Fruit fly (Drosophila melanogaster) whole organism, embryonic: ENCODE results near the gene Tg.
A peak's percentile ranks its signal among the peaks of the same experiment; 100 is the strongest.

Experiments used
- Bgb ChIP-seq: fragments of 200-800 bp; sonication (Bioruptor generic); IDR thresholded peaks from 2 replicates; pipeline ENCODE4 v1.3.6; 2022; ENCODE audit warnings: missing biosample characterization, missing genetic modification characterization; ENCODE audit not compliant: partially characterized antibody
- CG10959 ChIP-seq: fragments of 200-800 bp; sonication (Bioruptor generic); IDR thresholded peaks from 2 replicates; pipeline ENCODE4 v1.3.6; 2022; ENCODE audit warnings: missing biosample characterization, missing genetic modification characterization
- CG11247 ChIP-seq: fragments of 200-800 bp; sonication (Bioruptor generic); IDR thresholded peaks from 2 replicates; pipeline ENCODE4 v1.3.6; 2022; ENCODE audit warnings: missing biosample characterization, missing genetic modification characterization
- CG12071 ChIP-seq: fragments of 200-800 bp; sonication (Bioruptor generic); optimal IDR thresholded peaks from 3 replicates; lab custom pipeline; 2018; ENCODE audit warnings: missing biosample characterization, mild to moderate bottlenecking, missing genetic modification characterization
- CG12155 ChIP-seq: fragments of 200-800 bp; sonication (Bioruptor generic); optimal IDR thresholded peaks from 3 replicates; lab custom pipeline; 2016; ENCODE audit warnings: missing biosample characterization, missing genetic modification characterization
- CG13287 ChIP-seq: fragments of 200-800 bp; sonication (Bioruptor generic); IDR thresholded peaks from 2 replicates; pipeline ENCODE4 v1.3.6; 2022; ENCODE audit warnings: missing biosample characterization, missing genetic modification characterization; ENCODE audit not compliant: partially characterized antibody
- CG17612 ChIP-seq: fragments of 200-800 bp; sonication (Bioruptor generic); IDR thresholded peaks from 2 replicates; pipeline ENCODE4 v1.3.6; 2022; ENCODE audit warnings: missing biosample characterization, missing genetic modification characterization
- CG2129 ChIP-seq: fragments of 200-800 bp; sonication (Bioruptor generic); IDR thresholded peaks from 2 replicates; pipeline ENCODE4 v1.3.6; 2022; ENCODE audit warnings: missing biosample characterization, missing genetic modification characterization; ENCODE audit not compliant: partially characterized antibody
- CG34224 ChIP-seq: fragments of 200-800 bp; sonication (Bioruptor generic); IDR thresholded peaks from 3 replicates; pipeline ENCODE4 v1.3.6; 2022; ENCODE audit warnings: missing biosample characterization, missing genetic modification characterization; ENCODE audit not compliant: partially characterized antibody
- CG34376 ChIP-seq: fragments of 200-800 bp; sonication (Bioruptor generic); optimal IDR thresholded peaks from 2 replicates; lab custom pipeline; 2018; ENCODE audit warnings: missing biosample characterization, mild to moderate bottlenecking, missing genetic modification characterization
- CG34422 ChIP-seq: fragments of 200-800 bp; sonication (Bioruptor generic); IDR thresholded peaks from 3 replicates; pipeline ENCODE4 v1.3.6; 2022; ENCODE audit warnings: missing biosample characterization, missing genetic modification characterization
- CG43689 ChIP-seq: fragments of 200-800 bp; sonication (Bioruptor generic); IDR thresholded peaks from 2 replicates; pipeline ENCODE4 v1.3.6; 2022; ENCODE audit warnings: missing biosample characterization, missing genetic modification characterization
- CG5245 ChIP-seq: fragments of 200-800 bp; sonication (Bioruptor generic); optimal IDR thresholded peaks from 3 replicates; lab custom pipeline; 2016; ENCODE audit warnings: missing biosample characterization, missing genetic modification characterization
- CG7372 ChIP-seq: fragments of 200-800 bp; sonication (Bioruptor generic); IDR thresholded peaks from 2 replicates; pipeline ENCODE4 v1.3.6; 2022; ENCODE audit warnings: missing biosample characterization, missing genetic modification characterization
- CG9932 ChIP-seq: fragments of 200-800 bp; sonication (Bioruptor generic); IDR thresholded peaks from 2 replicates; pipeline ENCODE4 v1.3.6; 2022; ENCODE audit warnings: missing biosample characterization, missing genetic modification characterization
- CkIIα-i1 ChIP-seq: fragments of 200-800 bp; sonication (Bioruptor generic); IDR thresholded peaks from 2 replicates; pipeline ENCODE4 v1.3.6; 2022; ENCODE audit warnings: missing biosample characterization, missing genetic modification characterization
- D ChIP-seq, 2 experiments: fragments of 200-800 bp in 1 of 2; fragments of >200 bp in 1 of 2; sonication (Bioruptor generic) in 1 of 2; optimal IDR thresholded peaks; 2 replicates in 1 of 2; 3 replicates in 1 of 2; lab custom pipeline; 2017; ENCODE audit warnings: mild to moderate bottlenecking in 1 of 2, missing biosample characterization in 1 of 2, missing genetic modification characterization in 1 of 2, missing genetic modification reagents in 1 of 2
- Dek ChIP-seq: fragments of 200-800 bp; sonication (Bioruptor generic); optimal IDR thresholded peaks from 3 replicates; lab custom pipeline; 2019; ENCODE audit warnings: missing biosample characterization, mild to moderate bottlenecking, missing genetic modification characterization, moderate library complexity
- Dll ChIP-seq: fragments of 200-800 bp; sonication (Bioruptor generic); IDR thresholded peaks from 4 replicates; pipeline ENCODE4 v1.3.6; 2022; ENCODE audit warnings: missing biosample characterization, missing genetic modification characterization; ENCODE audit not compliant: partially characterized antibody
- Med ChIP-seq: fragments of 200-800 bp; sonication (Bioruptor generic); peaks from one replicate; lab custom pipeline; 2016; ENCODE audit warnings: missing biosample characterization, missing genetic modification characterization, mild to moderate bottlenecking, inconsistent platforms, moderate library complexity
- NFAT ChIP-seq: fragments of 200-800 bp; sonication (Bioruptor generic); IDR thresholded peaks from 2 replicates; pipeline ENCODE4 v1.3.6; 2022; ENCODE audit warnings: missing biosample characterization, missing genetic modification characterization
- Nf-YC ChIP-seq: fragments of 200-800 bp; optimal IDR thresholded peaks from 3 replicates; lab custom pipeline; 2019; ENCODE audit warnings: missing biosample characterization, mild to moderate bottlenecking, missing genetic modification characterization, moderate library complexity
- Scr ChIP-seq: fragments of 200-800 bp; sonication (Bioruptor generic); IDR thresholded peaks from 2 replicates; pipeline ENCODE4 v1.3.6; 2022; ENCODE audit warnings: missing biosample characterization, missing genetic modification characterization; ENCODE audit not compliant: partially characterized antibody
- Sry-δ ChIP-seq: fragments of 200-800 bp; sonication (Bioruptor generic); optimal IDR thresholded peaks from 2 replicates; lab custom pipeline; 2016; ENCODE audit warnings: missing biosample characterization, missing genetic modification characterization
- amos ChIP-seq: fragments of 200-800 bp; sonication (Bioruptor generic); IDR thresholded peaks from 2 replicates; pipeline ENCODE4 v1.3.6; 2022; ENCODE audit warnings: missing biosample characterization, missing genetic modification characterization; ENCODE audit not compliant: partially characterized antibody
- bbx ChIP-seq: fragments of 200-800 bp; sonication (Bioruptor generic); IDR thresholded peaks from 2 replicates; pipeline ENCODE4 v1.3.6; 2022; ENCODE audit warnings: missing biosample characterization, missing genetic modification characterization; ENCODE audit not compliant: partially characterized antibody
- bsh ChIP-seq, 2 experiments: fragments of 200-800 bp; sonication (Bioruptor generic); optimal IDR thresholded peaks; 2 replicates each; lab custom pipeline; 2017 to 2018; ENCODE audit warnings: mild to moderate bottlenecking in 2 of 2, missing biosample characterization in 2 of 2, missing genetic modification characterization in 2 of 2, moderate library complexity in 1 of 2
- dmrt11E ChIP-seq: fragments of 200-800 bp; sonication (Bioruptor generic); optimal IDR thresholded peaks from 3 replicates; lab custom pipeline; 2018; ENCODE audit warnings: missing biosample characterization, mild to moderate bottlenecking, missing genetic modification characterization, moderate library complexity
- her ChIP-seq: fragments of 200-800 bp; sonication (Bioruptor generic); optimal IDR thresholded peaks from 2 replicates; lab custom pipeline; 2016; ENCODE audit warnings: missing biosample characterization, missing genetic modification characterization
- knrl ChIP-seq: fragments of 200-800 bp; sonication (Bioruptor generic); IDR thresholded peaks from 3 replicates; pipeline ENCODE4 v1.3.6; 2022; ENCODE audit warnings: missing biosample characterization, missing genetic modification characterization; ENCODE audit not compliant: partially characterized antibody
- pho ChIP-seq: fragments of 200-800 bp; sonication (Bioruptor generic); optimal IDR thresholded peaks from 2 replicates; lab custom pipeline; 2016; ENCODE audit warnings: missing biosample characterization, missing genetic modification characterization
- sna ChIP-seq: fragments of 200-800 bp; sonication (Bioruptor generic); IDR thresholded peaks from 2 replicates; pipeline ENCODE4 v1.3.6; 2022; ENCODE audit warnings: missing biosample characterization, missing genetic modification characterization; ENCODE audit not compliant: partially characterized antibody
- stc ChIP-seq: fragments of 200-800 bp; sonication (Bioruptor generic); IDR thresholded peaks from 2 replicates; pipeline ENCODE4 v1.3.6; 2022; ENCODE audit warnings: missing biosample characterization, missing genetic modification characterization
- tna ChIP-seq: fragments of 200-800 bp; sonication (Bioruptor generic); IDR thresholded peaks from 2 replicates; pipeline ENCODE4 v1.3.6; 2022; ENCODE audit warnings: missing biosample characterization, missing genetic modification characterization; ENCODE audit not compliant: partially characterized antibody
- unc-4 ChIP-seq: fragments of 200-800 bp; sonication (Bioruptor generic); IDR thresholded peaks from 2 replicates; pipeline ENCODE4 v1.3.6; 2022; ENCODE audit warnings: missing biosample characterization, missing genetic modification characterization; ENCODE audit not compliant: partially characterized antibody

Tg gene

DNA sequence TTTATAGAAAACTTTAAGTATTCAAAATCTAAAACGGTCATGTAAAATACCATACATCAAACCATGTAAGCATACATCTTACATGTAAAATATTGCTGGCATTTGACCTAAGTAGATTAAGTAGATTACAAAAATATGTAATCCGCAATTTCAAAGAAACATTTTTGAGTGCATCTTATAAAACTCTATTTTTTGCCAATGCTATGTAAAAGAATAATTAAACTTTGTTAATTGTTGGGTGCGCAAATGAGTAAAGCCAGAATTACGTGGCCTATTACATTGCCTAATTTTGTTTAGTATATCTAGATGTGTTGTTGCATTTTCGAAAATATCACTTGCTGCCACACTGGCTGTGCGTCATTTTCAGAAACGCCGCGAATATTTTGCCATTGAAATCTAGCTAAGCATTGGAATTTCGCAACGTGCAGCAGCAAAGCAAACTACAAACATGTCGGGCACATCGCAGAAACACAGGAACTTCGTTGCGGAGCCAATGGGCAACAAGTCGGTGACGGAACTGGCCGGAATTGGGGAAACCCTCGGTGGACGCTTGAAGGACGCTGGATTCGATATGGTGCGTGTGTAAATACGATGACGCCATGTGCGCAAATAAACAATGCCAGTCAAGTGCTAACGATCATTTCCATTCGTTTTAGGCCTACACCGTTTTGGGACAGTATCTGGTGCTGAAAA is 18.1 kb downstream of the Tg start, which contains the start of gene baf (continued):
- TF ChIP-seq D (optimal IDR thresholded peaks at IDR 0.05; lab: Kevin White, UChicago): peak; percentile 42
- TF ChIP-seq D (GFP tag; optimal IDR thresholded peaks at IDR 0.05; lab: Kevin White, UChicago): no peak
- TF ChIP-seq Dek (tag; lab: Kevin White, UChicago): no peak
- TF ChIP-seq NFAT (GFP tag; lab: Robert Waterston, UW): no peak
- peak; percentile 17 for TF ChIP-seq Nf-YC (tag; lab: Kevin White, UChicago)
- peak; percentile 2 for TF ChIP-seq dmrt11E
- no peak for TF ChIP-seq CG10959 (GFP tag; lab: Robert Waterston, UW)
- peak; percentile 47; the same call in 1 of the 3 replicates for TF ChIP-seq CG34422 (GFP tag; lab: Robert Waterston, UW)
- TF ChIP-seq her (GFP tag; lab: Kevin White, UChicago): peak; percentile 94
- TF ChIP-seq CG5245 (GFP tag; lab: Kevin White, UChicago): no peak
- no peak for TF ChIP-seq CkIIα-i1 (GFP tag; lab: Robert Waterston, UW)
- TF ChIP-seq tna (GFP tag; lab: Robert Waterston, UW): peak; percentile 14; the same call in 1 of the 2 replicates
- TF ChIP-seq CG12071 (GFP tag; lab: Kevin White, UChicago): no peak
- peak; percentile 26 for TF ChIP-seq CG34376

- peak; percentile 58 for TF ChIP-seq Sry-δ (GFP tag; lab: Kevin White, UChicago)
- TF ChIP-seq CG7372 (GFP tag; lab: Robert Waterston, UW): no peak
- no peak for TF ChIP-seq CG11247 (GFP tag; lab: Robert Waterston, UW)
- TF ChIP-seq CG17612 (GFP tag; lab: Robert Waterston, UW): no peak
- TF ChIP-seq CG12155 (GFP tag; lab: Kevin White, UChicago): peak; percentile 95
- peak; percentile 62 for TF ChIP-seq Med (GFP tag; lab: Kevin White, UChicago)
- TF ChIP-seq CG34224 (GFP tag; lab: Robert Waterston, UW): 0 out of 3 replicates have a peak, but pooled peaks have one; percentile 8
- peak; percentile 43; the same call in 1 of the 2 replicates for TF ChIP-seq amos (GFP tag; lab: Robert Waterston, UW)
- no peak for TF ChIP-seq Bgb (GFP tag; lab: Robert Waterston, UW)
- peak; percentile 17; the same call in 1 of the 3 replicates for TF ChIP-seq knrl (GFP tag; lab: Robert Waterston, UW)
- TF ChIP-seq bbx (GFP tag; lab: Robert Waterston, UW): 0 out of 2 replicates have a peak, but pooled peaks have one; percentile 20
- TF ChIP-seq bsh (GFP tag; optimal IDR thresholded peaks at IDR 0.05; lab: Kevin White, UChicago): no peak
- no peak for TF ChIP-seq CG2129 (GFP tag; lab: Robert Waterston, UW)
- no peak for TF ChIP-seq CG43689 (GFP tag; lab: Robert Waterston, UW)
- TF ChIP-seq pho (GFP tag; lab: Kevin White, UChicago): no peak
- peak; percentile 34; the same call in 1 of the 2 replicates for TF ChIP-seq stc (GFP tag; lab: Robert Waterston, UW)
- peak; percentile 28; the same call in 1 of the 4 replicates for TF ChIP-seq Dll (GFP tag; lab: Robert Waterston, UW)
- TF ChIP-seq Scr (GFP tag; lab: Robert Waterston, UW): peak; percentile 59
- peak; percentile 37 for TF ChIP-seq unc-4 (GFP tag; lab: Robert Waterston, UW)
- peak; percentile 40 for TF ChIP-seq CG13287 (GFP tag; lab: Robert Waterston, UW)
- peak; percentile 15; the same call in 1 of the 2 replicates for TF ChIP-seq CG9932 (GFP tag; lab: Robert Waterston, UW)
- TF ChIP-seq sna (GFP tag; lab: Robert Waterston, UW): no peak
- TF ChIP-seq, all 482 proteins: peak for 13
These were observed 18.9 kb downstream of the Tg start for dm6 chr2L:8030102-8030501.
